Worm (Caenorhabditis elegans): ENCODE data around the gene R10D12.13.

ce11 chrV:14010021-14010420 is 47.8 kb downstream of the R10D12.13 start:
- TF ChIP-seq T22C8.4 (GFP tag; IDR thresholded peaks at IDR 0.05) (no peak), klf-2 (GFP tag; conservative IDR thresholded peaks at IDR 0.05) (no peak), ztf-29 (GFP tag; IDR thresholded peaks at IDR 0.05) (no peak)

All from whole organism, midembryonic.